Fruit fly (Drosophila melanogaster) whole organism, embryonic: ENCODE measurements around the gene Scox.
A peak's percentile ranks its signal among the peaks of the same experiment; 100 is the strongest.

ENCODE experiments used
- CG10147 ChIP-seq: fragments of 200-800 bp; sonication (Bioruptor generic); optimal IDR thresholded peaks from 2 replicates; lab custom pipeline; 2019; ENCODE audit warnings: missing biosample characterization, mild to moderate bottlenecking, missing genetic modification characterization, moderate library complexity
- CG10267 ChIP-seq: fragments of 200-800 bp; sonication (Bioruptor generic); optimal IDR thresholded peaks from 2 replicates; lab custom pipeline; 2018; ENCODE audit warnings: missing biosample characterization, mild to moderate bottlenecking, missing genetic modification characterization, moderate library complexity
- CG12769 ChIP-seq: fragments of 200-800 bp; sonication (Bioruptor generic); optimal IDR thresholded peaks from 2 replicates; lab custom pipeline; 2019; ENCODE audit warnings: missing biosample characterization, mild to moderate bottlenecking, missing genetic modification characterization, moderate library complexity
- CG13424 ChIP-seq: fragments of 200-800 bp; sonication (Bioruptor generic); optimal IDR thresholded peaks from 2 replicates; lab custom pipeline; 2019; ENCODE audit warnings: missing biosample characterization, mild to moderate bottlenecking, missing genetic modification characterization, moderate library complexity
- CG13624 ChIP-seq: fragments of 200-800 bp; sonication (Bioruptor generic); optimal IDR thresholded peaks from 2 replicates; lab custom pipeline; 2016; ENCODE audit warnings: missing biosample characterization, missing genetic modification characterization
- CG14710 ChIP-seq: fragments of 200-800 bp; sonication (Bioruptor generic); optimal IDR thresholded peaks from 3 replicates; lab custom pipeline; 2019; ENCODE audit warnings: missing biosample characterization, mild to moderate bottlenecking, missing genetic modification characterization, moderate library complexity
- CG15011 ChIP-seq: fragments of 200-800 bp; sonication (Bioruptor generic); optimal IDR thresholded peaks from 3 replicates; lab custom pipeline; 2018; ENCODE audit warnings: missing biosample characterization, mild to moderate bottlenecking, missing genetic modification characterization
- CG15479 ChIP-seq: fragments of 200-800 bp; sonication (Bioruptor generic); optimal IDR thresholded peaks from 3 replicates; lab custom pipeline; 2019; ENCODE audit warnings: missing biosample characterization, mild to moderate bottlenecking, missing genetic modification characterization, moderate library complexity
- CG17612 ChIP-seq: fragments of 200-800 bp; sonication (Bioruptor generic); IDR thresholded peaks from 2 replicates; pipeline ENCODE4 v1.3.6; 2022; ENCODE audit warnings: missing biosample characterization, missing genetic modification characterization
- CG17829 ChIP-seq: fragments of 200-800 bp; optimal IDR thresholded peaks from 2 replicates; lab custom pipeline; 2019; ENCODE audit warnings: missing biosample characterization, mild to moderate bottlenecking, missing genetic modification characterization, moderate library complexity
- CG18619 ChIP-seq: fragments of 200-800 bp; sonication (Bioruptor generic); optimal IDR thresholded peaks from 3 replicates; lab custom pipeline; 2017; ENCODE audit warnings: missing biosample characterization, mild to moderate bottlenecking, missing genetic modification characterization
- CG2120 ChIP-seq: fragments of 200-800 bp; sonication (Bioruptor generic); optimal IDR thresholded peaks from 3 replicates; lab custom pipeline; 2016; ENCODE audit warnings: missing biosample characterization, missing genetic modification characterization
- CG2199 ChIP-seq: fragments of 200-800 bp; sonication (Bioruptor generic); IDR thresholded peaks from 3 replicates; pipeline ENCODE4 v1.3.6; 2022; ENCODE audit warnings: missing biosample characterization, missing genetic modification characterization
- CG2712 ChIP-seq: fragments of 200-800 bp; optimal IDR thresholded peaks from 3 replicates; lab custom pipeline; 2019; ENCODE audit warnings: missing biosample characterization, mild to moderate bottlenecking, missing genetic modification characterization, moderate library complexity
- CG30020 ChIP-seq: fragments of 200-800 bp; optimal IDR thresholded peaks from 2 replicates; lab custom pipeline; 2019; ENCODE audit warnings: missing biosample characterization, mild to moderate bottlenecking, missing genetic modification characterization, moderate library complexity
- CG34422 ChIP-seq: fragments of 200-800 bp; sonication (Bioruptor generic); IDR thresholded peaks from 3 replicates; pipeline ENCODE4 v1.3.6; 2022; ENCODE audit warnings: missing biosample characterization, missing genetic modification characterization
- CG4328 ChIP-seq: fragments of 200-800 bp; sonication (Bioruptor generic); optimal IDR thresholded peaks from 3 replicates; lab custom pipeline; 2017; ENCODE audit warnings: missing biosample characterization, missing genetic modification reagents, missing genetic modification characterization
- CG4617 ChIP-seq: fragments of 200-800 bp; sonication (Bioruptor generic); optimal IDR thresholded peaks from 3 replicates; lab custom pipeline; 2016; ENCODE audit warnings: missing biosample characterization, missing genetic modification characterization, borderline replicate concordance
- CG4820 ChIP-seq: fragments of 200-800 bp; sonication (Bioruptor generic); optimal IDR thresholded peaks from 3 replicates; lab custom pipeline; 2016; ENCODE audit warnings: missing biosample characterization, missing genetic modification characterization
- CHES-1-like ChIP-seq: fragments of 200-800 bp; sonication (Bioruptor generic); optimal IDR thresholded peaks from 2 replicates; lab custom pipeline; 2016; ENCODE audit warnings: missing biosample characterization, missing genetic modification characterization
- CTCF ChIP-seq: fragments of 200-800 bp; sonication (Bioruptor generic); optimal IDR thresholded peaks from 2 replicates; lab custom pipeline; 2017; ENCODE audit warnings: missing biosample characterization, mild to moderate bottlenecking, missing genetic modification characterization, moderate library complexity
- CoRest ChIP-seq: fragments of 200-800 bp; sonication (Bioruptor generic); optimal IDR thresholded peaks from 3 replicates; lab custom pipeline; 2018; ENCODE audit warnings: missing biosample characterization, mild to moderate bottlenecking, missing genetic modification characterization, moderate library complexity
- Dll ChIP-seq: fragments of 200-800 bp; sonication (Bioruptor generic); IDR thresholded peaks from 4 replicates; pipeline ENCODE4 v1.3.6; 2022; ENCODE audit warnings: missing biosample characterization, missing genetic modification characterization; ENCODE audit not compliant: partially characterized antibody
- E2f2 ChIP-seq: fragments of 200-800 bp; sonication (Bioruptor generic); IDR thresholded peaks from 2 replicates; pipeline ENCODE4 v1.3.6; 2022; ENCODE audit warnings: missing biosample characterization, missing genetic modification characterization
- Ets65A ChIP-seq: fragments of 200-800 bp; sonication (Bioruptor generic); peaks from one replicate; lab custom pipeline; 2016; ENCODE audit warnings: missing biosample characterization, missing genetic modification characterization
- Fer1 ChIP-seq: fragments of 200-800 bp; sonication (Bioruptor generic); optimal IDR thresholded peaks from 2 replicates; lab custom pipeline; 2017; ENCODE audit warnings: missing biosample characterization, mild to moderate bottlenecking, missing genetic modification characterization
- HLH54F ChIP-seq: fragments of 200-800 bp; sonication (Bioruptor generic); optimal IDR thresholded peaks from 3 replicates; lab custom pipeline; 2016; ENCODE audit warnings: missing biosample characterization, missing genetic modification characterization
- Hand ChIP-seq: fragments of 200-800 bp; sonication (Bioruptor generic); optimal IDR thresholded peaks from 2 replicates; lab custom pipeline; 2017; ENCODE audit warnings: mild to moderate bottlenecking, missing biosample characterization, missing genetic modification reagents, missing genetic modification characterization
- Hr39 ChIP-seq: fragments of >200 bp; optimal IDR thresholded peaks from 2 replicates; lab custom pipeline; 2017
- MBD-R2 ChIP-seq: fragments of 200-800 bp; sonication (Bioruptor generic); IDR thresholded peaks from 2 replicates; pipeline ENCODE4 v1.3.6; 2022; ENCODE audit warnings: missing biosample characterization, missing genetic modification characterization
- MESR4 ChIP-seq: fragments of 200-800 bp; sonication (Bioruptor generic); optimal IDR thresholded peaks from 2 replicates; lab custom pipeline; 2018; ENCODE audit warnings: missing biosample characterization, mild to moderate bottlenecking, missing genetic modification characterization, moderate library complexity
- Mad ChIP-seq: fragments of 200-800 bp; sonication (Bioruptor generic); optimal IDR thresholded peaks from 2 replicates; lab custom pipeline; 2016; ENCODE audit warnings: missing biosample characterization, missing genetic modification characterization
- Med ChIP-seq: fragments of 200-800 bp; sonication (Bioruptor generic); peaks from one replicate; lab custom pipeline; 2016; ENCODE audit warnings: missing biosample characterization, missing genetic modification characterization, mild to moderate bottlenecking, inconsistent platforms, moderate library complexity
- NC2β ChIP-seq: fragments of 200-800 bp; sonication (Bioruptor generic); optimal IDR thresholded peaks from 2 replicates; lab custom pipeline; 2016; ENCODE audit warnings: missing biosample characterization, missing genetic modification characterization
- Rfx ChIP-seq: fragments of 200-800 bp; sonication (Bioruptor generic); IDR thresholded peaks from 2 replicates; pipeline ENCODE4 v1.3.6; 2022; ENCODE audit warnings: missing biosample characterization, missing genetic modification characterization
- ash1 ChIP-seq: fragments of 200-800 bp; sonication (Bioruptor generic); optimal IDR thresholded peaks from 2 replicates; lab custom pipeline; 2018; ENCODE audit warnings: missing biosample characterization, mild to moderate bottlenecking, missing genetic modification characterization
- bbx ChIP-seq: fragments of 200-800 bp; sonication (Bioruptor generic); IDR thresholded peaks from 2 replicates; pipeline ENCODE4 v1.3.6; 2022; ENCODE audit warnings: missing biosample characterization, missing genetic modification characterization; ENCODE audit not compliant: partially characterized antibody
- cas ChIP-seq: fragments of 200-800 bp; sonication (Bioruptor generic); IDR thresholded peaks from 2 replicates; pipeline ENCODE4 v1.3.6; 2022; ENCODE audit warnings: missing biosample characterization, missing genetic modification characterization
- dysf ChIP-seq: fragments of 200-800 bp; sonication (Bioruptor generic); IDR thresholded peaks from 3 replicates; pipeline ENCODE4 v1.3.6; 2022; ENCODE audit warnings: missing biosample characterization, missing genetic modification characterization
- ems ChIP-seq: fragments of 200-800 bp; sonication (Bioruptor generic); optimal IDR thresholded peaks from 3 replicates; lab custom pipeline; 2016; ENCODE audit warnings: missing biosample characterization, missing genetic modification characterization
- gcm2 ChIP-seq: fragments of 200-800 bp; sonication (Bioruptor generic); optimal IDR thresholded peaks from 2 replicates; lab custom pipeline; 2016; ENCODE audit warnings: missing biosample characterization, missing genetic modification characterization
- inv ChIP-seq: fragments of 200-800 bp; sonication (Bioruptor generic); IDR thresholded peaks from 2 replicates; pipeline ENCODE4 v1.3.6; 2022; ENCODE audit warnings: missing biosample characterization, missing genetic modification characterization; ENCODE audit not compliant: partially characterized antibody
- kah ChIP-seq: fragments of 200-800 bp; sonication (Bioruptor generic); optimal IDR thresholded peaks from 2 replicates; lab custom pipeline; 2018; ENCODE audit warnings: missing biosample characterization, mild to moderate bottlenecking, missing genetic modification characterization
- pnt ChIP-seq: fragments of 200-800 bp; sonication (Bioruptor generic); optimal IDR thresholded peaks from 3 replicates; lab custom pipeline; 2016; ENCODE audit warnings: missing biosample characterization, missing genetic modification characterization
- row ChIP-seq: fragments of 200-800 bp; sonication (Bioruptor generic); IDR thresholded peaks from 3 replicates; pipeline ENCODE4 v1.3.6; 2022; ENCODE audit warnings: missing biosample characterization, missing genetic modification characterization
- sim ChIP-seq: fragments of 200-800 bp; sonication (Bioruptor generic); IDR thresholded peaks from 2 replicates; pipeline ENCODE4 v1.3.6; 2022; ENCODE audit warnings: missing biosample characterization, missing genetic modification characterization
- sob ChIP-seq: fragments of 200-800 bp; sonication (Bioruptor generic); IDR thresholded peaks from 2 replicates; pipeline ENCODE4 v1.3.6; 2022; ENCODE audit warnings: missing biosample characterization, missing genetic modification characterization
- sug ChIP-seq: fragments of 200-800 bp; optimal IDR thresholded peaks from 2 replicates; lab custom pipeline; 2019; ENCODE audit warnings: missing biosample characterization, mild to moderate bottlenecking, missing genetic modification characterization, moderate library complexity
- unc-4 ChIP-seq: fragments of 200-800 bp; sonication (Bioruptor generic); IDR thresholded peaks from 2 replicates; pipeline ENCODE4 v1.3.6; 2022; ENCODE audit warnings: missing biosample characterization, missing genetic modification characterization; ENCODE audit not compliant: partially characterized antibody
- unpg ChIP-seq: fragments of 200-800 bp; sonication (Bioruptor generic); optimal IDR thresholded peaks from 3 replicates; lab custom pipeline; 2018; ENCODE audit warnings: missing biosample characterization, mild to moderate bottlenecking, missing genetic modification characterization, moderate library complexity
- zfh2 ChIP-seq: fragments of 200-800 bp; sonication (Bioruptor generic); optimal IDR thresholded peaks from 2 replicates; lab custom pipeline; 2016; ENCODE audit warnings: missing biosample characterization, missing genetic modification characterization

The Scox gene

dm6 chr2L:4973731-4974415 lies 5.1 kb upstream of the Scox start, which contains the start of gene mRpL28 (continued):
- peak; percentile 3 for TF ChIP-seq CTCF (GFP tag; lab: Kevin White, UChicago)
- no peak for TF ChIP-seq CG4820 (GFP tag; lab: Kevin White, UChicago)
- TF ChIP-seq MESR4 (GFP tag; lab: Kevin White, UChicago) = peak; percentile 87
- TF ChIP-seq CG2199 = no peak
- TF ChIP-seq CoRest (tag; lab: Kevin White, UChicago) = peak; percentile 26
- TF ChIP-seq gcm2 (GFP tag; lab: Kevin White, UChicago) = no peak
- peak; percentile 19; the same call in 1 of the 2 replicates for TF ChIP-seq inv (GFP tag; lab: Robert Waterston, UW)
- TF ChIP-seq CG2120 (GFP tag; lab: Kevin White, UChicago) = peak; percentile 58
- TF ChIP-seq Dll = peak; percentile 46; the same call in 1 of the 4 replicates
- no peak for TF ChIP-seq kah (GFP tag; lab: Kevin White, UChicago)
- TF ChIP-seq CG10147 = peak; percentile 12
- no peak for TF ChIP-seq Hr39 (lab: Kevin White, UChicago)
- TF ChIP-seq ash1 (GFP tag; lab: Kevin White, UChicago) = no peak
- peak; percentile 44 for TF ChIP-seq CG13424 (tag; lab: Kevin White, UChicago)
- peak; percentile 11; the same call in 1 of the 3 replicates for TF ChIP-seq CG34422 (GFP tag; lab: Robert Waterston, UW)
- peak; percentile 39 for TF ChIP-seq CG30020 (tag; lab: Kevin White, UChicago)
- no peak for TF ChIP-seq NC2β (GFP tag; lab: Kevin White, UChicago)
- TF ChIP-seq CG17612 = no peak
- no peak for TF ChIP-seq Hand
- no peak for TF ChIP-seq zfh2
- peak; percentile 41 for TF ChIP-seq CG2712 (tag; lab: Kevin White, UChicago)
- 0 out of 2 replicates have a peak, but pooled peaks have one; percentile 7 for TF ChIP-seq E2f2
- TF ChIP-seq CG15011 (GFP tag; lab: Kevin White, UChicago) = no peak
- TF ChIP-seq sim = no peak
- TF ChIP-seq dysf = no peak
- TF ChIP-seq CG13624 (GFP tag; lab: Kevin White, UChicago) = peak; percentile 59
- peak; percentile 29 for TF ChIP-seq CG10267
- peak; percentile 50 for TF ChIP-seq Fer1 (GFP tag; lab: Kevin White, UChicago)
- peak; percentile 7 for TF ChIP-seq CG15479 (GFP tag; lab: Kevin White, UChicago)
- TF ChIP-seq CG17829 (tag; lab: Kevin White, UChicago) = peak; percentile 7
- peak; percentile 27 for TF ChIP-seq HLH54F
- peak; percentile 54 for TF ChIP-seq unc-4
- TF ChIP-seq CG4617 (GFP tag; lab: Kevin White, UChicago) = peak; percentile 54
- TF ChIP-seq Med (GFP tag; lab: Kevin White, UChicago) = peak; percentile 63
- TF ChIP-seq CHES-1-like = peak; percentile 27
- TF ChIP-seq unpg (GFP tag; lab: Kevin White, UChicago) = peak; percentile 20
- peak; percentile 56; the same call in 1 of the 2 replicates for TF ChIP-seq bbx (GFP tag; lab: Robert Waterston, UW)
- peak; percentile 18 for TF ChIP-seq Mad (GFP tag; lab: Kevin White, UChicago)
- TF ChIP-seq Ets65A (GFP tag; lab: Kevin White, UChicago) = peak; percentile 14
- no peak for TF ChIP-seq ems (GFP tag; lab: Kevin White, UChicago)
- no peak for TF ChIP-seq pnt (GFP tag; lab: Kevin White, UChicago)
- no peak for TF ChIP-seq CG12769 (tag; lab: Kevin White, UChicago)
- no peak for TF ChIP-seq CG18619 (GFP tag; lab: Kevin White, UChicago)
- TF ChIP-seq CG4328 = peak; percentile 18
- peak; percentile 31 for TF ChIP-seq CG14710 (tag; lab: Kevin White, UChicago)
- no peak for TF ChIP-seq cas (GFP tag; lab: Robert Waterston, UW)
- peak; percentile 92 for TF ChIP-seq MBD-R2 (GFP tag; lab: Robert Waterston, UW)
- TF ChIP-seq sob = no peak
- TF ChIP-seq Rfx = no peak
- TF ChIP-seq row (GFP tag; lab: Robert Waterston, UW) = peak; percentile 74
- peak; percentile 48 for TF ChIP-seq sug (tag; lab: Kevin White, UChicago)
